Fruit fly (Drosophila melanogaster): Measurements from ENCODE around the gene Moe.

Moe gene

dm6 chrX:8878967-8879554 is 19.1 kb downstream of the Moe start (continued):
- TF ChIP-seq CG9139 (GFP tag; optimal IDR thresholded peaks at IDR 0.05) (no peak), CG11762 (GFP tag; optimal IDR thresholded peaks at IDR 0.05; ENCODE audit: insufficient read depth) (no peak), Sox102F (GFP tag; optimal IDR thresholded peaks at IDR 0.05) (peak; percentile 8), OdsH (GFP tag; optimal IDR thresholded peaks at IDR 0.05) (peak; percentile 60), lz (GFP tag; optimal IDR thresholded peaks at IDR 0.05) (peak; percentile 4), CG6163 (GFP tag; IDR thresholded peaks at IDR 0.05) (peak; percentile 85), Eip75B (GFP tag; optimal IDR thresholded peaks at IDR 0.05) (peak; percentile 0), Sox14 (GFP tag; optimal IDR thresholded peaks at IDR 0.05) (peak; percentile 11), Smox (GFP tag; optimal IDR thresholded peaks at IDR 0.05) (no peak), Eip93F (GFP tag; optimal IDR thresholded peaks at IDR 0.05) (no peak), cyc (GFP tag; optimal IDR thresholded peaks at IDR 0.05) (no peak), Blimp-1 (GFP tag; optimal IDR thresholded peaks at IDR 0.05) (no peak), CG11902 (GFP tag; optimal IDR thresholded peaks at IDR 0.05) (no peak), CG16779 (tag; optimal IDR thresholded peaks at IDR 0.05) (no peak), CG32006 (GFP tag; optimal IDR thresholded peaks at IDR 0.05) (peak; percentile 80), Eip78C (GFP tag) (peak; percentile 82), CG7368 (GFP tag; optimal IDR thresholded peaks at IDR 0.05) (peak; percentile 40), CG11294 (GFP tag; IDR thresholded peaks at IDR 0.05) (peak; percentile 66), CG15336 (GFP tag; IDR thresholded peaks at IDR 0.05) (peak; percentile 88), CG3032 (tag; optimal IDR thresholded peaks at IDR 0.05) (peak; percentile 30), achi (GFP tag; optimal IDR thresholded peaks at IDR 0.05) (peak; percentile 60), Gug (GFP tag; IDR thresholded peaks at IDR 0.05) (peak; percentile 70), spab (GFP tag; optimal IDR thresholded peaks at IDR 0.05) (peak; percentile 19), dsx (GFP tag; optimal IDR thresholded peaks at IDR 0.05; ENCODE audit: poor library complexity, severe bottlenecking) (peak; percentile 21), CG10631 (GFP tag; optimal IDR thresholded peaks at IDR 0.05) (peak; percentile 47), net (GFP tag; optimal IDR thresholded peaks at IDR 0.05) (peak; percentile 57), CG4318 (GFP tag; optimal IDR thresholded peaks at IDR 0.05) (peak; percentile 55), Lpt (GFP tag; optimal IDR thresholded peaks at IDR 0.05) (peak; percentile 63), vri (GFP tag; optimal IDR thresholded peaks at IDR 0.05) (peak; percentile 8), pdm3 (GFP tag; optimal IDR thresholded peaks at IDR 0.05) (peak; percentile 47), Sox15 (GFP tag; optimal IDR thresholded peaks at IDR 0.05) (no peak), CG6808 (GFP tag; optimal IDR thresholded peaks at IDR 0.05) (no peak), CG8319 (GFP tag; optimal IDR thresholded peaks at IDR 0.05) (no peak), CG6792 (GFP tag; optimal IDR thresholded peaks at IDR 0.05) (peak; percentile 33), CG1621 (tag; optimal IDR thresholded peaks at IDR 0.05) (no peak), fd85E (GFP tag; optimal IDR thresholded peaks at IDR 0.05) (no peak), ss (GFP tag; optimal IDR thresholded peaks at IDR 0.05) (peak in 1 of 2 experiments; percentile 0), CG8632 (GFP tag; optimal IDR thresholded peaks at IDR 0.05) (peak; percentile 37), CG8119 (GFP tag; IDR thresholded peaks at IDR 0.05) (peak; percentile 86), fkh (GFP tag; optimal IDR thresholded peaks at IDR 0.05) (peak; percentile 43), acj6 (GFP tag; optimal IDR thresholded peaks at IDR 0.05) (peak; percentile 47)

DNA sequence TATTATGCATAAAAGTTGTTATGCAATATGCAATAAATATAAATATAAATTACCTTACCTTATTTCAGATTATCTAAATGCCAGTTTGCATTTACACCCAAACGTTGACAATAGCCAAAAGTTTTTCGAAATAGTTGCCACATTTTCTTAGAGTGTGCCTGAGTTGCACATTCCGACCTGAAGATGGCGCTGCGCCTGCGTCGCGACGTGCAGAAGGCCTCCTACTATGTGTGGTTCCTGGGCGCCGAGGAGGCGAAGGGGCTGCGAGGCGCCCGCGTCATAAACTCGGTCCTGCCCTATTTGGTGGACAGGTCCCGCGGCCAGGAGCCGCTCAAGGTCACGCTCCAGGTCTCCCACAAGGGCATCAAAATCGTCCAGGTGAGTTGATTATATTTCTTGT is 30.7 kb downstream of the Moe start:
- TF ChIP-seq CG8632 (GFP tag; optimal IDR thresholded peaks at IDR 0.05) (no peak), eg (GFP tag; IDR thresholded peaks at IDR 0.05) (no peak), CG32006 (GFP tag; optimal IDR thresholded peaks at IDR 0.05) (no peak), pdm3 (GFP tag; optimal IDR thresholded peaks at IDR 0.05) (no peak), Ets96B (tag; optimal IDR thresholded peaks at IDR 0.05) (no peak), Eip78C (GFP tag) (no peak), Eip93F (GFP tag; optimal IDR thresholded peaks at IDR 0.05) (no peak), CG1621 (tag; optimal IDR thresholded peaks at IDR 0.05) (no peak), CG16779 (tag; optimal IDR thresholded peaks at IDR 0.05) (no peak), fd85E (GFP tag; optimal IDR thresholded peaks at IDR 0.05) (no peak)

Measured in whole organism, prepupa.